Fruit fly (Drosophila melanogaster): ENCODE results near the gene CG14635.

DNA sequence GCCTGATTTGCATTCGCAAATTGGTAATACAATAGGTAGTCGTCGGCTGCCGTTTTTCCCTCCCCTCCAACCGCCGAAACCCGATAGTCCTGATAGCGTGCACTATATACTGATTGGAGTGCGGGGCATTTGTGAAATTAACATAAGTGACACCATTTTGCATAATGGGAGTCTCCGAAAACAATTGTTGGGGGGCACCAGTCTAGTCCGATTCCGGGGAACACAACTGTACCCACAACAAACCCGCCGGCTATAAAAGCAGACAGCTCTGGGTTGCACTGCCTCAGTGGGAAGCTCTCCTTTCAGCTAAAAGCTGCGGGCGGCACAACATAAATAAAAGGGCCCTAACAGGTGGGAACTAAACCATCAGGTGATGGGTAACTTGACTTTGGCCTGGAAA is 17.7 kb downstream of the CG14635 start, which contains the start of gene CG14634:
- TF ChIP-seq CG17328 (GFP tag; IDR thresholded peaks at IDR 0.05), result no peak
- TF ChIP-seq chif (GFP tag; optimal IDR thresholded peaks at IDR 0.05), result no peak
- TF ChIP-seq D19A (tag; optimal IDR thresholded peaks at IDR 0.05), result no peak
- no peak for TF ChIP-seq ash1 (GFP tag; optimal IDR thresholded peaks at IDR 0.05)
